Fruit fly (Drosophila melanogaster) whole organism, embryonic: ENCODE measurements around the gene CG32052.

Experiments
- ATbp ChIP-seq: fragments of 200-800 bp; sonication (Bioruptor generic); optimal IDR thresholded peaks from 2 replicates; lab custom pipeline; 2017; ENCODE audit warnings: missing biosample characterization, mild to moderate bottlenecking, missing genetic modification characterization, missing genetic modification reagents
- Abd-B ChIP-seq: fragments of 200-800 bp; sonication (Bioruptor generic); optimal IDR thresholded peaks from 2 replicates; lab custom pipeline; 2018; ENCODE audit warnings: missing biosample characterization, mild to moderate bottlenecking, missing genetic modification characterization, moderate library complexity
- Ada2b ChIP-seq: fragments of 200-800 bp; sonication (Bioruptor generic); IDR thresholded peaks from 2 replicates; pipeline ENCODE4 v1.3.6; 2022; ENCODE audit warnings: missing biosample characterization, missing genetic modification characterization
- B-H2 ChIP-seq: fragments of 200-800 bp; sonication (Bioruptor generic); optimal IDR thresholded peaks from 2 replicates; lab custom pipeline; 2018; ENCODE audit warnings: missing biosample characterization, mild to moderate bottlenecking, missing genetic modification characterization
- CG10565 ChIP-seq: fragments of 200-800 bp; sonication (Bioruptor generic); optimal IDR thresholded peaks from 3 replicates; lab custom pipeline; 2016; ENCODE audit warnings: missing biosample characterization, mild to moderate bottlenecking, missing genetic modification characterization
- CG13123 ChIP-seq: fragments of 200-800 bp; sonication (Bioruptor generic); optimal IDR thresholded peaks from 2 replicates; lab custom pipeline; 2016; ENCODE audit warnings: missing biosample characterization, missing genetic modification characterization
- CG13296 ChIP-seq: fragments of 200-800 bp; sonication (Bioruptor generic); optimal IDR thresholded peaks from 3 replicates; lab custom pipeline; 2018; ENCODE audit warnings: missing biosample characterization, mild to moderate bottlenecking, missing genetic modification characterization
- CG13624 ChIP-seq: fragments of 200-800 bp; sonication (Bioruptor generic); optimal IDR thresholded peaks from 2 replicates; lab custom pipeline; 2016; ENCODE audit warnings: missing biosample characterization, missing genetic modification characterization
- CG16813 ChIP-seq: fragments of 200-800 bp; sonication (Bioruptor generic); IDR thresholded peaks from 3 replicates; pipeline ENCODE4 v1.3.6; 2022; ENCODE audit warnings: missing biosample characterization, missing genetic modification characterization; ENCODE audit not compliant: partially characterized antibody
- CG16815 ChIP-seq: fragments of 200-800 bp; sonication (Bioruptor generic); optimal IDR thresholded peaks from 3 replicates; lab custom pipeline; 2017; ENCODE audit warnings: missing biosample characterization, mild to moderate bottlenecking, missing genetic modification characterization
- CG2199 ChIP-seq: fragments of 200-800 bp; sonication (Bioruptor generic); IDR thresholded peaks from 3 replicates; pipeline ENCODE4 v1.3.6; 2022; ENCODE audit warnings: missing biosample characterization, missing genetic modification characterization
- CG3065 ChIP-seq: fragments of 200-800 bp; sonication (Bioruptor generic); optimal IDR thresholded peaks from 2 replicates; lab custom pipeline; 2016; ENCODE audit warnings: missing biosample characterization, missing genetic modification characterization
- CG31441 ChIP-seq: fragments of 200-800 bp; sonication (Bioruptor generic); IDR thresholded peaks from 2 replicates; pipeline ENCODE4 v1.3.6; 2022; ENCODE audit warnings: missing biosample characterization, missing genetic modification characterization
- CG3163 ChIP-seq: fragments of 200-800 bp; sonication (Bioruptor generic); optimal IDR thresholded peaks from 3 replicates; lab custom pipeline; 2016; ENCODE audit warnings: missing biosample characterization, missing genetic modification characterization
- CG34224 ChIP-seq: fragments of 200-800 bp; sonication (Bioruptor generic); IDR thresholded peaks from 3 replicates; pipeline ENCODE4 v1.3.6; 2022; ENCODE audit warnings: missing biosample characterization, missing genetic modification characterization; ENCODE audit not compliant: partially characterized antibody
- CG34422 ChIP-seq: fragments of 200-800 bp; sonication (Bioruptor generic); IDR thresholded peaks from 3 replicates; pipeline ENCODE4 v1.3.6; 2022; ENCODE audit warnings: missing biosample characterization, missing genetic modification characterization
- CG4424 ChIP-seq: fragments of 200-800 bp; sonication (Bioruptor generic); optimal IDR thresholded peaks from 3 replicates; lab custom pipeline; 2016; ENCODE audit warnings: missing biosample characterization, missing genetic modification characterization
- CG6175 ChIP-seq: fragments of 200-800 bp; sonication (Bioruptor generic); IDR thresholded peaks from 3 replicates; pipeline ENCODE4 v1.3.6; 2022; ENCODE audit warnings: missing biosample characterization, missing genetic modification characterization
- CG7556 ChIP-seq: fragments of 200-800 bp; sonication (Bioruptor generic); optimal IDR thresholded peaks from 2 replicates; lab custom pipeline; 2017; ENCODE audit warnings: missing biosample characterization, mild to moderate bottlenecking, missing genetic modification characterization
- CG8944 ChIP-seq: fragments of 200-800 bp; sonication (Bioruptor generic); optimal IDR thresholded peaks from 3 replicates; lab custom pipeline; 2016; ENCODE audit warnings: missing biosample characterization, missing genetic modification characterization
- Camta ChIP-seq: fragments of 200-800 bp; sonication (Bioruptor generic); optimal IDR thresholded peaks from 2 replicates; lab custom pipeline; 2016; ENCODE audit warnings: missing biosample characterization, missing genetic modification characterization
- Dp ChIP-seq: fragments of 200-800 bp; sonication (Bioruptor generic); optimal IDR thresholded peaks from 2 replicates; lab custom pipeline; 2018; ENCODE audit warnings: missing biosample characterization, mild to moderate bottlenecking, missing genetic modification characterization, moderate library complexity
- E2f1 ChIP-seq: fragments of 200-800 bp; sonication (Bioruptor generic); IDR thresholded peaks from 2 replicates; pipeline ENCODE4 v1.3.6; 2022; ENCODE audit warnings: missing biosample characterization, missing genetic modification characterization
- Elba2 ChIP-seq: fragments of 200-800 bp; sonication (Bioruptor generic); optimal IDR thresholded peaks from 3 replicates; lab custom pipeline; 2016; ENCODE audit warnings: missing biosample characterization, missing genetic modification characterization
- HLH3B ChIP-seq: fragments of 200-800 bp; sonication (Bioruptor generic); IDR thresholded peaks from 2 replicates; pipeline ENCODE4 v1.3.6; 2022; ENCODE audit warnings: missing biosample characterization, missing genetic modification characterization
- Lpt ChIP-seq: fragments of >200 bp; optimal IDR thresholded peaks from 2 replicates; lab custom pipeline; 2018; ENCODE audit warnings: missing biosample characterization, missing genetic modification characterization
- Meics ChIP-seq: fragments of 200-800 bp; sonication (Bioruptor generic); optimal IDR thresholded peaks from 2 replicates; lab custom pipeline; 2017; ENCODE audit warnings: missing biosample characterization, mild to moderate bottlenecking, missing genetic modification characterization
- NC2α ChIP-seq: fragments of 200-800 bp; sonication (Bioruptor generic); optimal IDR thresholded peaks from 2 replicates; lab custom pipeline; 2016; ENCODE audit warnings: missing biosample characterization, missing genetic modification characterization
- Sox102F ChIP-seq: fragments of 200-800 bp; sonication (Bioruptor generic); optimal IDR thresholded peaks from 2 replicates; lab custom pipeline; 2018; ENCODE audit warnings: missing biosample characterization, mild to moderate bottlenecking, missing genetic modification characterization, moderate library complexity
- Trl ChIP-seq, 3 experiments: fragments of >200 bp in 2 of 3; fragments of 200-800 bp in 1 of 3; sonication (Bioruptor generic) in 1 of 3; optimal IDR thresholded peaks; 2 replicates in 1 of 3; 3 replicates in 2 of 3; lab custom pipeline; 2016 to 2017; ENCODE audit warnings: missing biosample characterization in 1 of 3, missing genetic modification characterization in 1 of 3
- Xbp1 ChIP-seq: fragments of 200-800 bp; sonication (Bioruptor generic); optimal IDR thresholded peaks from 3 replicates; lab custom pipeline; 2016; ENCODE audit warnings: missing biosample characterization, mild to moderate bottlenecking, missing genetic modification characterization
- ato ChIP-seq: fragments of 200-800 bp; sonication (Bioruptor generic); IDR thresholded peaks from 2 replicates; pipeline ENCODE4 v1.3.6; 2022; ENCODE audit warnings: missing biosample characterization, missing genetic modification characterization; ENCODE audit not compliant: partially characterized antibody
- az2 ChIP-seq: fragments of 200-800 bp; sonication (Bioruptor generic); optimal IDR thresholded peaks from 3 replicates; lab custom pipeline; 2016; ENCODE audit warnings: missing biosample characterization, missing genetic modification characterization
- chm ChIP-seq: fragments of 200-800 bp; sonication (Bioruptor generic); IDR thresholded peaks from 2 replicates; pipeline ENCODE4 v1.3.6; 2022; ENCODE audit warnings: missing biosample characterization, missing genetic modification characterization
- dm ChIP-seq: fragments of 200-800 bp; sonication (Bioruptor generic); optimal IDR thresholded peaks from 3 replicates; lab custom pipeline; 2016; ENCODE audit warnings: missing biosample characterization, missing genetic modification characterization
- dysf ChIP-seq: fragments of 200-800 bp; sonication (Bioruptor generic); IDR thresholded peaks from 3 replicates; pipeline ENCODE4 v1.3.6; 2022; ENCODE audit warnings: missing biosample characterization, missing genetic modification characterization
- ftz-f1 ChIP-seq: fragments of 200-800 bp; sonication (Bioruptor generic); optimal IDR thresholded peaks from 2 replicates; lab custom pipeline; 2016; ENCODE audit warnings: missing biosample characterization, missing genetic modification characterization
- grau ChIP-seq: fragments of 200-800 bp; optimal IDR thresholded peaks from 3 replicates; lab custom pipeline; 2019; ENCODE audit warnings: missing biosample characterization, mild to moderate bottlenecking, missing genetic modification characterization, moderate library complexity
- inv ChIP-seq: fragments of 200-800 bp; sonication (Bioruptor generic); IDR thresholded peaks from 2 replicates; pipeline ENCODE4 v1.3.6; 2022; ENCODE audit warnings: missing biosample characterization, missing genetic modification characterization; ENCODE audit not compliant: partially characterized antibody
- jing ChIP-seq: fragments of 200-800 bp; sonication (Bioruptor generic); optimal IDR thresholded peaks from 2 replicates; lab custom pipeline; 2018; ENCODE audit warnings: missing biosample characterization, mild to moderate bottlenecking, missing genetic modification characterization
- lab ChIP-seq: fragments of 200-800 bp; sonication (Bioruptor generic); optimal IDR thresholded peaks from 3 replicates; lab custom pipeline; 2017; ENCODE audit warnings: missing biosample characterization, missing genetic modification characterization, mild to moderate bottlenecking, moderate library complexity, missing genetic modification reagents
- mirr ChIP-seq: fragments of 200-800 bp; sonication (Bioruptor generic); optimal IDR thresholded peaks from 3 replicates; lab custom pipeline; 2018; ENCODE audit warnings: missing biosample characterization, mild to moderate bottlenecking, missing genetic modification characterization
- nerfin-2 ChIP-seq: fragments of 200-800 bp; sonication (Bioruptor generic); IDR thresholded peaks from 2 replicates; pipeline ENCODE4 v1.3.6; 2022; ENCODE audit warnings: missing biosample characterization, missing genetic modification characterization; ENCODE audit not compliant: partially characterized antibody
- phol ChIP-seq: fragments of 200-800 bp; sonication (Bioruptor generic); optimal IDR thresholded peaks from 3 replicates; lab custom pipeline; 2018; ENCODE audit warnings: missing biosample characterization, mild to moderate bottlenecking, missing genetic modification characterization, moderate library complexity
- pnt ChIP-seq: fragments of 200-800 bp; sonication (Bioruptor generic); optimal IDR thresholded peaks from 3 replicates; lab custom pipeline; 2016; ENCODE audit warnings: missing biosample characterization, missing genetic modification characterization
- salm ChIP-seq: fragments of 200-800 bp; sonication (Bioruptor generic); optimal IDR thresholded peaks from 2 replicates; lab custom pipeline; 2018; ENCODE audit warnings: missing biosample characterization, mild to moderate bottlenecking, missing genetic modification characterization
- sc ChIP-seq, 3 experiments: fragments of >200 bp in 2 of 3; fragments of 200-800 bp in 1 of 3; sonication (Bioruptor generic) in 1 of 3; optimal IDR thresholded peaks; 2 replicates in 2 of 3; 3 replicates in 1 of 3; lab custom pipeline; 2017; ENCODE audit warnings: mild to moderate bottlenecking in 1 of 3, missing biosample characterization in 1 of 3, missing genetic modification characterization in 1 of 3, missing genetic modification reagents in 1 of 3
- sim ChIP-seq: fragments of 200-800 bp; sonication (Bioruptor generic); IDR thresholded peaks from 2 replicates; pipeline ENCODE4 v1.3.6; 2022; ENCODE audit warnings: missing biosample characterization, missing genetic modification characterization
- sisA ChIP-seq: fragments of 200-800 bp; sonication (Bioruptor generic); IDR thresholded peaks from 2 replicates; pipeline ENCODE4 v1.3.6; 2022; ENCODE audit warnings: missing biosample characterization, missing genetic modification characterization
- ttk ChIP-seq: fragments of 200-800 bp; sonication (Bioruptor generic); IDR thresholded peaks from 2 replicates; pipeline ENCODE4 v2.1.2; 2022; ENCODE audit warnings: missing biosample characterization, missing genetic modification characterization

The CG32052 gene

dm6 chr3L:9853895-9854470 is 67.1 kb downstream of the CG32052 start (continued):
- TF ChIP-seq CG13296 (GFP tag; lab: Kevin White, UChicago) (no peak), salm (no peak), CG7556 (GFP tag; lab: Kevin White, UChicago) (no peak), Meics (GFP tag; lab: Kevin White, UChicago) (no peak), ATbp (GFP tag; lab: Kevin White, UChicago) (no peak), Elba2 (GFP tag; lab: Kevin White, UChicago) (no peak), inv (GFP tag; lab: Robert Waterston, UW) (no peak), nerfin-2 (no peak), sim (GFP tag; lab: Robert Waterston, UW) (no peak), Ada2b (GFP tag; lab: Robert Waterston, UW) (no peak), CG10565 (GFP tag; lab: Kevin White, UChicago) (no peak), ttk (GFP tag; lab: Robert Waterston, UW) (peak; percentile 46; the same call in 1 of the 2 replicates), chm (GFP tag; lab: Robert Waterston, UW) (peak; percentile 26; the same call in 1 of the 2 replicates), mirr (GFP tag; lab: Kevin White, UChicago) (no peak), lab (GFP tag; lab: Kevin White, UChicago) (no peak), CG31441 (no peak), CG3065 (GFP tag; lab: Kevin White, UChicago) (no peak), NC2α (GFP tag; lab: Kevin White, UChicago) (no peak), ftz-f1 (GFP tag; lab: Kevin White, UChicago) (no peak), Dp (GFP tag; lab: Kevin White, UChicago) (no peak), pnt (GFP tag; lab: Kevin White, UChicago) (no peak), dm (GFP tag; lab: Kevin White, UChicago) (no peak), CG3163 (no peak), Xbp1 (GFP tag; lab: Kevin White, UChicago) (no peak), CG16813 (GFP tag; lab: Robert Waterston, UW) (0 out of 3 replicates have a peak, but pooled peaks have one; percentile 11), Abd-B (GFP tag; lab: Kevin White, UChicago) (no peak), dysf (GFP tag; lab: Robert Waterston, UW) (no peak), CG34422 (GFP tag; lab: Robert Waterston, UW) (peak; percentile 84; the same call in 2 of the 3 replicates), CG13123 (GFP tag; lab: Kevin White, UChicago) (no peak), az2 (GFP tag; lab: Kevin White, UChicago) (no peak), sc (optimal IDR thresholded peaks at IDR 0.05; lab: Kevin White, UChicago) (no peak), sc (GFP tag; optimal IDR thresholded peaks at IDR 0.05; lab: Kevin White, UChicago) (no peak), Sox102F (GFP tag; lab: Kevin White, UChicago) (no peak), B-H2 (no peak), CG34224 (no peak), Lpt (GFP tag; lab: Kevin White, UChicago) (no peak), ato (GFP tag; lab: Robert Waterston, UW) (0 out of 2 replicates have a peak, but pooled peaks have one; percentile 36), CG4424 (GFP tag; lab: Kevin White, UChicago) (no peak), CG6175 (GFP tag; lab: Robert Waterston, UW) (peak; percentile 69; the same call in 2 of the 3 replicates), Trl (optimal IDR thresholded peaks at IDR 0.05; lab: Kevin White, UChicago) (peak in 1 of 2 experiments; percentile 59), Trl (GFP tag; optimal IDR thresholded peaks at IDR 0.05; lab: Kevin White, UChicago) (no peak), CG16815 (GFP tag; lab: Kevin White, UChicago) (no peak), CG13624 (GFP tag; lab: Kevin White, UChicago) (peak; percentile 26), HLH3B (no peak), grau (tag; lab: Kevin White, UChicago) (no peak), CG8944 (GFP tag; lab: Kevin White, UChicago) (no peak), Camta (GFP tag; lab: Kevin White, UChicago) (no peak), CG2199 (GFP tag; lab: Robert Waterston, UW) (peak; percentile 85), phol (no peak), E2f1 (GFP tag; lab: Robert Waterston, UW) (no peak), sisA (GFP tag; lab: Robert Waterston, UW) (no peak), jing (GFP tag; lab: Kevin White, UChicago) (no peak)
